Worm (Caenorhabditis elegans): ENCODE results near the gene Y43C5A.4.
A peak's percentile ranks its signal among the peaks of the same experiment; 100 is the strongest.

Gene Y43C5A.4

ce11 chrIV:10276960-10277359 lies 856 bp upstream of the Y43C5A.4 start, which contains the start of gene Y43C5A.7:
Y43C5A.7 (plus strand) TSS chrIV:10277260.
- TF ChIP-seq ets-7 (tag; optimal IDR thresholded peaks at IDR 0.05) (no peak), tra-4 (tag; optimal IDR thresholded peaks at IDR 0.05) (no peak), flt-1 (GFP tag; IDR thresholded peaks at IDR 0.05) (no peak), ceh-13 (GFP tag; optimal IDR thresholded peaks at IDR 0.05) (no peak), hmbx-1 (tag; optimal IDR thresholded peaks at IDR 0.05) (no peak), hmg-4 (GFP tag; optimal IDR thresholded peaks at IDR 0.05) (no peak), sea-1 (GFP tag; conservative IDR thresholded peaks at IDR 0.05) (no peak), tbx-37 (GFP tag; conservative IDR thresholded peaks at IDR 0.05) (no peak), tbx-11 (GFP tag; IDR thresholded peaks at IDR 0.05) (no peak), aly-1 (tag; optimal IDR thresholded peaks at IDR 0.05) (no peak), ceh-36 (tag; optimal IDR thresholded peaks at IDR 0.05) (no peak), ama-1 (optimal IDR thresholded peaks at IDR 0.05) (no peak), scrt-1 (GFP tag; IDR thresholded peaks at IDR 0.05) (no peak), B0310.2 (tag; optimal IDR thresholded peaks at IDR 0.05) (no peak), hnd-1 (tag; optimal IDR thresholded peaks at IDR 0.05) (no peak), pes-1 (GFP tag; IDR thresholded peaks at IDR 0.05) (no peak), F13C5.2 (tag; optimal IDR thresholded peaks at IDR 0.05) (no peak)

ce11 chrIV:10281482-10281881 lies 3.7 kb downstream of the Y43C5A.4 start, which contains the start of gene thk-1:
thk-1 (minus strand) TSS chrIV:10281582.
- no peak for TF ChIP-seq B0310.2 (tag; optimal IDR thresholded peaks at IDR 0.05)
- TF ChIP-seq ets-7 (tag; optimal IDR thresholded peaks at IDR 0.05) = no peak
- no peak for TF ChIP-seq tbx-37 (GFP tag; conservative IDR thresholded peaks at IDR 0.05)
- no peak for TF ChIP-seq ceh-13 (GFP tag; optimal IDR thresholded peaks at IDR 0.05)
- no peak for TF ChIP-seq hmbx-1 (tag; optimal IDR thresholded peaks at IDR 0.05)
- TF ChIP-seq flt-1 (GFP tag; IDR thresholded peaks at IDR 0.05) = no peak
- no peak for TF ChIP-seq ceh-36 (tag; optimal IDR thresholded peaks at IDR 0.05)
- TF ChIP-seq F13C5.2 (tag; optimal IDR thresholded peaks at IDR 0.05) = no peak
- no peak for TF ChIP-seq pes-1 (GFP tag; IDR thresholded peaks at IDR 0.05)
- no peak for TF ChIP-seq sea-1 (GFP tag; conservative IDR thresholded peaks at IDR 0.05)
- no peak for TF ChIP-seq hmg-4 (GFP tag; optimal IDR thresholded peaks at IDR 0.05)
- no peak for TF ChIP-seq scrt-1 (GFP tag; IDR thresholded peaks at IDR 0.05)
- TF ChIP-seq ama-1 (optimal IDR thresholded peaks at IDR 0.05) = no peak
- TF ChIP-seq tbx-11 (GFP tag; IDR thresholded peaks at IDR 0.05) = no peak
- no peak for TF ChIP-seq aly-1 (tag; optimal IDR thresholded peaks at IDR 0.05)
- no peak for TF ChIP-seq hnd-1 (tag; optimal IDR thresholded peaks at IDR 0.05)
- TF ChIP-seq tra-4 (tag; optimal IDR thresholded peaks at IDR 0.05) = no peak

ce11 chrIV:10284194-10284910 lies 6.5 kb downstream of the Y43C5A.4 start, which contains the start of gene rad-51:
rad-51 (minus strand) TSS chrIV:10284244.
- peak; percentile 44 for TF ChIP-seq hmg-4 (GFP tag; optimal IDR thresholded peaks at IDR 0.05)
- TF ChIP-seq aly-1 (tag; optimal IDR thresholded peaks at IDR 0.05) = peak; percentile 37
- TF ChIP-seq sea-1 (GFP tag; conservative IDR thresholded peaks at IDR 0.05) = no peak
- no peak for TF ChIP-seq scrt-1 (GFP tag; IDR thresholded peaks at IDR 0.05)
- no peak for TF ChIP-seq tbx-11 (GFP tag; IDR thresholded peaks at IDR 0.05)
- TF ChIP-seq F13C5.2 (tag; optimal IDR thresholded peaks at IDR 0.05) = peak; percentile 60

- TF ChIP-seq tra-4 (tag; optimal IDR thresholded peaks at IDR 0.05) = no peak
- TF ChIP-seq scrt-1 (GFP tag; IDR thresholded peaks at IDR 0.05) = no peak
- TF ChIP-seq hmbx-1 (tag; optimal IDR thresholded peaks at IDR 0.05) = no peak
- TF ChIP-seq flt-1 (GFP tag; IDR thresholded peaks at IDR 0.05) = no peak
- TF ChIP-seq ama-1 (optimal IDR thresholded peaks at IDR 0.05) = no peak
- no peak for TF ChIP-seq pes-1 (GFP tag; IDR thresholded peaks at IDR 0.05)
- TF ChIP-seq ceh-36 (tag; optimal IDR thresholded peaks at IDR 0.05) = no peak
- TF ChIP-seq aly-1 (tag; optimal IDR thresholded peaks at IDR 0.05) = no peak
- TF ChIP-seq tbx-11 (GFP tag; IDR thresholded peaks at IDR 0.05) = no peak
- TF ChIP-seq sea-1 (GFP tag; conservative IDR thresholded peaks at IDR 0.05) = no peak
- TF ChIP-seq hnd-1 (tag; optimal IDR thresholded peaks at IDR 0.05) = no peak
- no peak for TF ChIP-seq ceh-13 (GFP tag; optimal IDR thresholded peaks at IDR 0.05)
- no peak for TF ChIP-seq tbx-37 (GFP tag; conservative IDR thresholded peaks at IDR 0.05)
- TF ChIP-seq F13C5.2 (tag; optimal IDR thresholded peaks at IDR 0.05) = no peak
- TF ChIP-seq ets-7 (tag; optimal IDR thresholded peaks at IDR 0.05) = no peak
- no peak for TF ChIP-seq hmg-4 (GFP tag; optimal IDR thresholded peaks at IDR 0.05)
- no peak for TF ChIP-seq B0310.2 (tag; optimal IDR thresholded peaks at IDR 0.05)
These were observed 7.5 kb downstream of the Y43C5A.4 start for ce11 chrIV:10285328-10285727.

- TF ChIP-seq pes-1 (GFP tag; IDR thresholded peaks at IDR 0.05) = no peak
These were observed 8.8 kb downstream of the Y43C5A.4 start, which contains the start of gene ebax-1 for ce11 chrIV:10286655-10287054. ebax-1 (plus strand) TSS chrIV:10286955.

ce11 chrIV:10288575-10288974 lies 10.8 kb downstream of the Y43C5A.4 start:
- TF ChIP-seq tbx-11 (GFP tag; IDR thresholded peaks at IDR 0.05) = no peak
- no peak for TF ChIP-seq sea-1 (GFP tag; conservative IDR thresholded peaks at IDR 0.05)
- no peak for TF ChIP-seq F13C5.2 (tag; optimal IDR thresholded peaks at IDR 0.05)
- no peak for TF ChIP-seq pes-1 (GFP tag; IDR thresholded peaks at IDR 0.05)
- TF ChIP-seq hmbx-1 (tag; optimal IDR thresholded peaks at IDR 0.05) = no peak
- no peak for TF ChIP-seq hmg-4 (GFP tag; optimal IDR thresholded peaks at IDR 0.05)
- no peak for TF ChIP-seq ets-7 (tag; optimal IDR thresholded peaks at IDR 0.05)
- no peak for TF ChIP-seq aly-1 (tag; optimal IDR thresholded peaks at IDR 0.05)
- TF ChIP-seq scrt-1 (GFP tag; IDR thresholded peaks at IDR 0.05) = no peak
- TF ChIP-seq hnd-1 (tag; optimal IDR thresholded peaks at IDR 0.05) = no peak
- TF ChIP-seq ceh-13 (GFP tag; optimal IDR thresholded peaks at IDR 0.05) = no peak
- TF ChIP-seq ama-1 (optimal IDR thresholded peaks at IDR 0.05) = no peak
- TF ChIP-seq flt-1 (GFP tag; IDR thresholded peaks at IDR 0.05) = no peak
- no peak for TF ChIP-seq B0310.2 (tag; optimal IDR thresholded peaks at IDR 0.05)
- TF ChIP-seq tra-4 (tag; optimal IDR thresholded peaks at IDR 0.05) = no peak
- TF ChIP-seq tbx-37 (GFP tag; conservative IDR thresholded peaks at IDR 0.05) = no peak

- TF ChIP-seq ama-1 (optimal IDR thresholded peaks at IDR 0.05) = no peak
- TF ChIP-seq ceh-36 (tag; optimal IDR thresholded peaks at IDR 0.05) = no peak
- TF ChIP-seq tra-4 (tag; optimal IDR thresholded peaks at IDR 0.05) = no peak
- no peak for TF ChIP-seq sea-1 (GFP tag; conservative IDR thresholded peaks at IDR 0.05)
- TF ChIP-seq pes-1 (GFP tag; IDR thresholded peaks at IDR 0.05) = no peak
- no peak for TF ChIP-seq hmg-4 (GFP tag; optimal IDR thresholded peaks at IDR 0.05)
- TF ChIP-seq aly-1 (tag; optimal IDR thresholded peaks at IDR 0.05) = no peak
- no peak for TF ChIP-seq tbx-37 (GFP tag; conservative IDR thresholded peaks at IDR 0.05)
- TF ChIP-seq ets-7 (tag; optimal IDR thresholded peaks at IDR 0.05) = no peak
- TF ChIP-seq hnd-1 (tag; optimal IDR thresholded peaks at IDR 0.05) = no peak
- TF ChIP-seq tbx-11 (GFP tag; IDR thresholded peaks at IDR 0.05) = no peak
- no peak for TF ChIP-seq flt-1 (GFP tag; IDR thresholded peaks at IDR 0.05)
These were observed 16.2 kb downstream of the Y43C5A.4 start, which contains the start of gene R09E10.6 for ce11 chrIV:10294030-10294429. R09E10.6 (minus strand) TSS chrIV:10294130.
